Worm (Caenorhabditis elegans) whole organism, L2 larva: ENCODE results near the gene Y43F8C.9.

Source experiments
- C34F6.9 ChIP-seq: fragments of 150-350 bp; optimal IDR thresholded peaks from 2 replicates; lab custom pipeline; 2014; ENCODE audit warnings: missing biosample characterization, missing genetic modification characterization
- F13H6.1 ChIP-seq: sonication (generic microtip); optimal IDR thresholded peaks from 2 replicates; lab custom pipeline; 2016; ENCODE audit warnings: missing genetic modification characterization, missing compliant biosample characterization
- R02D3.7 ChIP-seq: fragments of 150-350 bp; optimal IDR thresholded peaks from 2 replicates; lab custom pipeline; 2014; ENCODE audit warnings: missing biosample characterization, missing genetic modification characterization
- Y55F3AM.14 ChIP-seq: fragments of 200-800 bp; sonication (Bioruptor generic); optimal IDR thresholded peaks from 2 replicates; lab custom pipeline; 2018; ENCODE audit warnings: mild to moderate bottlenecking, missing genetic modification characterization, missing compliant biosample characterization
- ZK546.5 ChIP-seq: sonication (generic microtip); optimal IDR thresholded peaks from 2 replicates; lab custom pipeline; 2017; ENCODE audit warnings: missing biosample characterization, missing genetic modification characterization
- alr-1 ChIP-seq: fragments of 150-350 bp; optimal IDR thresholded peaks from 2 replicates; lab custom pipeline; 2014; ENCODE audit warnings: missing biosample characterization, missing genetic modification characterization
- aly-2 ChIP-seq: fragments of 150-350 bp; optimal IDR thresholded peaks from 2 replicates; lab custom pipeline; 2014; ENCODE audit warnings: missing biosample characterization, missing genetic modification characterization
- ama-1 ChIP-seq: fragments of 150-350 bp; optimal IDR thresholded peaks from 2 replicates; lab custom pipeline; 2018; ENCODE audit warnings: inconsistent platforms
- blmp-1 ChIP-seq: sonication (generic microtip); optimal IDR thresholded peaks from 2 replicates; lab custom pipeline; 2017; ENCODE audit warnings: missing genetic modification characterization, mild to moderate bottlenecking, missing compliant biosample characterization, antibody characterized with exemption, moderate library complexity; ENCODE audit not compliant: insufficient read depth
- ceh-16 ChIP-seq: fragments of 150-350 bp; optimal IDR thresholded peaks from 2 replicates; lab custom pipeline; 2014; ENCODE audit warnings: missing biosample characterization, missing genetic modification characterization
- ceh-82 ChIP-seq: fragments of 150-350 bp; optimal IDR thresholded peaks from 2 replicates; lab custom pipeline; 2014; ENCODE audit warnings: missing biosample characterization, missing genetic modification characterization
- crh-2 ChIP-seq: sonication (generic microtip); optimal IDR thresholded peaks from 2 replicates; lab custom pipeline; 2017; ENCODE audit warnings: missing biosample characterization, missing genetic modification characterization
- dmd-4 ChIP-seq: sonication (generic microtip); optimal IDR thresholded peaks from 2 replicates; lab custom pipeline; 2017; ENCODE audit warnings: missing biosample characterization, missing genetic modification characterization
- egl-27 ChIP-seq: sonication (generic microtip); optimal IDR thresholded peaks from 3 replicates; lab custom pipeline; 2017; ENCODE audit warnings: missing biosample characterization, missing genetic modification reagents, missing genetic modification characterization
- elt-1 ChIP-seq: fragments of 150-350 bp; optimal IDR thresholded peaks from 2 replicates; lab custom pipeline; 2014; ENCODE audit warnings: missing biosample characterization, missing genetic modification characterization
- elt-3 ChIP-seq: sonication (generic microtip); optimal IDR thresholded peaks from 2 replicates; lab custom pipeline; 2017; ENCODE audit warnings: missing biosample characterization, missing genetic modification characterization
- fos-1 ChIP-seq: fragments of 150-350 bp; optimal IDR thresholded peaks from 2 replicates; lab custom pipeline; 2014; ENCODE audit warnings: missing biosample characterization, missing genetic modification characterization
- gmeb-1 ChIP-seq: fragments of 150-350 bp; optimal IDR thresholded peaks from 2 replicates; lab custom pipeline; 2014; ENCODE audit warnings: missing biosample characterization, missing genetic modification characterization
- lin-11 ChIP-seq: fragments of 150-350 bp; sonication (generic microtip); optimal IDR thresholded peaks from 2 replicates; lab custom pipeline; 2014; ENCODE audit warnings: missing biosample characterization, missing genetic modification characterization, inconsistent platforms, mixed read lengths
- lin-13 ChIP-seq: fragments of 150-350 bp; optimal IDR thresholded peaks from 2 replicates; lab custom pipeline; 2014; ENCODE audit warnings: missing biosample characterization, missing genetic modification reagents, missing genetic modification characterization
- lin-39 ChIP-seq: fragments of 150-350 bp; optimal IDR thresholded peaks from 2 replicates; lab custom pipeline; 2014; ENCODE audit warnings: missing biosample characterization, missing genetic modification reagents, missing genetic modification characterization
- lsy-2 ChIP-seq, 2 experiments: fragments of 150-350 bp in 1 of 2; sonication (generic microtip) in 1 of 2; optimal IDR thresholded peaks; 2 replicates each; lab custom pipeline; 2014 to 2017; ENCODE audit warnings: missing biosample characterization in 2 of 2, missing genetic modification characterization in 2 of 2
- mab-5 ChIP-seq: fragments of 150-350 bp; optimal IDR thresholded peaks from 2 replicates; lab custom pipeline; 2014; ENCODE audit warnings: missing biosample characterization, missing genetic modification characterization
- mbf-1 ChIP-seq: sonication (generic microtip); optimal IDR thresholded peaks from 2 replicates; lab custom pipeline; 2017; ENCODE audit warnings: missing biosample characterization, missing genetic modification characterization
- mdl-1 ChIP-seq, 2 experiments: fragments of 150-350 bp in 1 of 2; sonication (generic microtip) in 1 of 2; optimal IDR thresholded peaks; 2 replicates each; lab custom pipeline; 2017; ENCODE audit warnings: missing biosample characterization in 2 of 2, missing genetic modification characterization in 2 of 2
- nhr-10 ChIP-seq: sonication (generic microtip); optimal IDR thresholded peaks from 2 replicates; lab custom pipeline; 2017; ENCODE audit warnings: missing biosample characterization, missing genetic modification characterization
- nhr-11 ChIP-seq: fragments of 150-350 bp; optimal IDR thresholded peaks from 2 replicates; lab custom pipeline; 2014; ENCODE audit warnings: missing biosample characterization, missing genetic modification characterization
- nhr-12 ChIP-seq: fragments of 150-350 bp; optimal IDR thresholded peaks from 2 replicates; lab custom pipeline; 2014; ENCODE audit warnings: missing biosample characterization, missing genetic modification characterization
- nhr-129 ChIP-seq: fragments of 150-350 bp; optimal IDR thresholded peaks from 2 replicates; lab custom pipeline; 2014; ENCODE audit warnings: missing biosample characterization, missing genetic modification characterization
- nhr-21 ChIP-seq: fragments of 150-350 bp; optimal IDR thresholded peaks from 2 replicates; lab custom pipeline; 2014; ENCODE audit warnings: missing biosample characterization, missing genetic modification characterization
- nhr-23 ChIP-seq: fragments of 150-350 bp; optimal IDR thresholded peaks from 2 replicates; lab custom pipeline; 2014; ENCODE audit warnings: missing biosample characterization, missing genetic modification reagents, missing genetic modification characterization
- nhr-237 ChIP-seq: fragments of 150-350 bp; optimal IDR thresholded peaks from 2 replicates; lab custom pipeline; 2014; ENCODE audit warnings: missing biosample characterization, missing genetic modification characterization
- nhr-25 ChIP-seq: fragments of 150-350 bp; sonication (generic microtip); optimal IDR thresholded peaks from 3 replicates; lab custom pipeline; 2014; ENCODE audit warnings: missing biosample characterization, missing genetic modification characterization
- nhr-6 ChIP-seq: fragments of 150-350 bp; optimal IDR thresholded peaks from 2 replicates; lab custom pipeline; 2014; ENCODE audit warnings: missing biosample characterization, missing genetic modification characterization
- nhr-77 ChIP-seq: fragments of 150-350 bp; optimal IDR thresholded peaks from 2 replicates; lab custom pipeline; 2014; ENCODE audit warnings: missing biosample characterization, missing genetic modification characterization
- peb-1 ChIP-seq: fragments of 150-350 bp; optimal IDR thresholded peaks from 2 replicates; lab custom pipeline; 2014; ENCODE audit warnings: missing biosample characterization, missing genetic modification characterization
- sem-4 ChIP-seq: fragments of 150-350 bp; optimal IDR thresholded peaks from 2 replicates; lab custom pipeline; 2014; ENCODE audit warnings: missing biosample characterization, missing genetic modification reagents, missing genetic modification characterization
- skn-1 ChIP-seq: sonication (generic microtip); optimal IDR thresholded peaks from 2 replicates; lab custom pipeline; 2017; ENCODE audit warnings: missing biosample characterization, missing genetic modification characterization
- sma-9 ChIP-seq, 2 experiments: fragments of 150-350 bp in 1 of 2; sonication (generic microtip) in 1 of 2; optimal IDR thresholded peaks; 2 replicates each; lab custom pipeline; 2014 to 2016; ENCODE audit warnings: missing genetic modification characterization in 2 of 2, mild to moderate bottlenecking in 1 of 2, missing biosample characterization in 1 of 2, missing compliant biosample characterization in 1 of 2, missing genetic modification reagents in 1 of 2, moderate library complexity in 1 of 2
- snpc-4 ChIP-seq: fragments of 150-350 bp; optimal IDR thresholded peaks from 2 replicates; lab custom pipeline; 2014; ENCODE audit warnings: missing biosample characterization, missing genetic modification characterization
- unc-39 ChIP-seq: fragments of 150-350 bp; optimal IDR thresholded peaks from 2 replicates; lab custom pipeline; 2014; ENCODE audit warnings: missing biosample characterization, missing genetic modification characterization
- unc-55 ChIP-seq: fragments of 150-350 bp; sonication (generic microtip); optimal IDR thresholded peaks from 3 replicates; lab custom pipeline; 2014; ENCODE audit warnings: missing biosample characterization, missing genetic modification reagents, missing genetic modification characterization
- unc-62 ChIP-seq: fragments of 150-350 bp; optimal IDR thresholded peaks from 2 replicates; lab custom pipeline; 2014; ENCODE audit warnings: missing biosample characterization, missing genetic modification reagents, missing genetic modification characterization
- zag-1 ChIP-seq: fragments of 150-350 bp; optimal IDR thresholded peaks from 2 replicates; lab custom pipeline; 2014; ENCODE audit warnings: missing biosample characterization, missing genetic modification characterization
- ztf-1 ChIP-seq: fragments of 200-800 bp; sonication (Bioruptor generic); conservative IDR thresholded peaks from 2 replicates; pipeline ENCODE4 v1.3.6; 2022; ENCODE audit warnings: missing genetic modification characterization, missing compliant biosample characterization
- ztf-11 ChIP-seq: sonication (generic microtip); optimal IDR thresholded peaks from 2 replicates; lab custom pipeline; 2017; ENCODE audit warnings: missing biosample characterization, missing genetic modification characterization
- ztf-4 ChIP-seq: fragments of 150-350 bp; optimal IDR thresholded peaks from 2 replicates; lab custom pipeline; 2014; ENCODE audit warnings: missing biosample characterization, missing genetic modification characterization

Y43F8C.9 gene

ce11 chrV:19637890-19638289 is 8.0 kb upstream of the Y43F8C.9 start:
- no peak for TF ChIP-seq crh-2 (tag; lab: Kevin White, UChicago)
- no peak for TF ChIP-seq sma-9 (GFP tag; optimal IDR thresholded peaks at IDR 0.05; lab: Kevin White, UChicago)
- TF ChIP-seq sma-9 (tag; optimal IDR thresholded peaks at IDR 0.05; lab: Kevin White, UChicago) = no peak
- no peak for TF ChIP-seq nhr-6 (tag; lab: Kevin White, UChicago)
- TF ChIP-seq ztf-11 (tag; lab: Kevin White, UChicago) = no peak
- TF ChIP-seq peb-1 (tag; lab: Kevin White, UChicago) = no peak
- TF ChIP-seq lin-39 = no peak
- no peak for TF ChIP-seq nhr-25 (tag; lab: Kevin White, UChicago)
- TF ChIP-seq dmd-4 (tag; lab: Kevin White, UChicago) = no peak
- TF ChIP-seq unc-39 (tag; lab: Kevin White, UChicago) = no peak
- TF ChIP-seq unc-55 = no peak
- TF ChIP-seq mab-5 = no peak
- no peak for TF ChIP-seq R02D3.7 (tag; lab: Kevin White, UChicago)
- TF ChIP-seq mbf-1 (tag; lab: Kevin White, UChicago) = no peak
- no peak for TF ChIP-seq fos-1 (tag; lab: Kevin White, UChicago)

- TF ChIP-seq ceh-16 (tag; lab: Kevin White, UChicago) (no peak), blmp-1 (tag; lab: Kevin White, UChicago) (no peak), alr-1 (no peak), lsy-2 (tag; optimal IDR thresholded peaks at IDR 0.05; lab: Kevin White, UChicago) (no peak), nhr-11 (tag; lab: Kevin White, UChicago) (no peak), dmd-4 (tag; lab: Kevin White, UChicago) (no peak), elt-1 (tag; lab: Kevin White, UChicago) (no peak), unc-55 (no peak), C34F6.9 (tag; lab: Kevin White, UChicago) (no peak), egl-27 (tag; lab: Kevin White, UChicago) (no peak), nhr-10 (tag; lab: Kevin White, UChicago) (no peak), unc-62 (GFP tag; lab: Kevin White, UChicago) (no peak), ZK546.5 (tag; lab: Kevin White, UChicago) (no peak), nhr-129 (tag; lab: Kevin White, UChicago) (no peak), ztf-1 (GFP tag; lab: Robert Waterston, UW) (no peak), elt-3 (no peak), skn-1 (no peak), F13H6.1 (tag; lab: Kevin White, UChicago) (no peak), sem-4 (tag; lab: Kevin White, UChicago) (no peak)
- TF ChIP-seq, all 48 proteins: peak for 0
These were observed 5.1 kb upstream of the Y43F8C.9 start, which contains the start of gene Y43F8C.6 for ce11 chrV:19640808-19641207. Y43F8C.6 (minus strand) TSS chrV:19640908.

- TF ChIP-seq ceh-16 (tag; lab: Kevin White, UChicago) = peak; percentile 14
- no peak for TF ChIP-seq nhr-77
- TF ChIP-seq ceh-82 (tag; lab: Kevin White, UChicago) = no peak
- TF ChIP-seq lsy-2 (tag; optimal IDR thresholded peaks at IDR 0.05; lab: Kevin White, UChicago) = peak; percentile 84 to 86
- no peak for TF ChIP-seq aly-2 (tag; lab: Kevin White, UChicago)
- TF ChIP-seq nhr-12 (tag; lab: Kevin White, UChicago) = no peak
- TF ChIP-seq nhr-23 (tag; lab: Kevin White, UChicago) = no peak
- peak; percentile 79 for TF ChIP-seq fos-1 (tag; lab: Kevin White, UChicago)
- no peak for TF ChIP-seq ztf-11 (tag; lab: Kevin White, UChicago)
- TF ChIP-seq mdl-1 (tag; optimal IDR thresholded peaks at IDR 0.05; lab: Kevin White, UChicago) = peak in 1 of 2 experiments; percentile 53
- TF ChIP-seq snpc-4 (tag; lab: Kevin White, UChicago) = peak; percentile 27
- TF ChIP-seq nhr-237 (tag; lab: Kevin White, UChicago) = no peak
- peak; percentile 42 for TF ChIP-seq zag-1 (tag; lab: Kevin White, UChicago)
- peak; percentile 66 for TF ChIP-seq gmeb-1 (tag; lab: Kevin White, UChicago)
- peak; percentile 82 for TF ChIP-seq F13H6.1 (tag; lab: Kevin White, UChicago)
- peak; percentile 11 for TF ChIP-seq sem-4 (tag; lab: Kevin White, UChicago)
- TF ChIP-seq skn-1 = no peak
- peak; percentile 65 for TF ChIP-seq C34F6.9 (tag; lab: Kevin White, UChicago)
- TF ChIP-seq nhr-6 (tag; lab: Kevin White, UChicago) = peak; percentile 15
- peak; percentile 17 for TF ChIP-seq nhr-25 (tag; lab: Kevin White, UChicago)
- TF ChIP-seq Y55F3AM.14 = peak; percentile 85
- TF ChIP-seq unc-39 (tag; lab: Kevin White, UChicago) = no peak
- peak; percentile 84 for TF ChIP-seq lin-13 (GFP tag; lab: Kevin White, UChicago)
- peak; percentile 64 for TF ChIP-seq lin-11 (tag; lab: Kevin White, UChicago)
- TF ChIP-seq elt-1 (tag; lab: Kevin White, UChicago) = no peak
- no peak for TF ChIP-seq sma-9 (GFP tag; optimal IDR thresholded peaks at IDR 0.05; lab: Kevin White, UChicago)
- TF ChIP-seq sma-9 (tag; optimal IDR thresholded peaks at IDR 0.05; lab: Kevin White, UChicago) = no peak
- peak; percentile 45 for TF ChIP-seq mab-5
- TF ChIP-seq peb-1 (tag; lab: Kevin White, UChicago) = no peak
- TF ChIP-seq nhr-129 (tag; lab: Kevin White, UChicago) = peak; percentile 58
- peak; percentile 59 for TF ChIP-seq nhr-11 (tag; lab: Kevin White, UChicago)
- no peak for TF ChIP-seq ztf-1 (GFP tag; lab: Robert Waterston, UW)
- TF ChIP-seq ztf-4 = peak; percentile 10
- TF ChIP-seq ama-1 (lab: Kevin White, UChicago) = no peak
- no peak for TF ChIP-seq R02D3.7 (tag; lab: Kevin White, UChicago)
- TF ChIP-seq lin-39 = no peak
- TF ChIP-seq alr-1 = no peak
- no peak for TF ChIP-seq blmp-1 (tag; lab: Kevin White, UChicago)
- TF ChIP-seq nhr-21 (tag; lab: Kevin White, UChicago) = peak; percentile 82
These were observed 2.9 kb upstream of the Y43F8C.9 start for ce11 chrV:19643015-19643414.
